Worm (Caenorhabditis elegans) whole organism, midembryonic: ENCODE data around the gene C03E10.1.

Experiments
- T22C8.4 ChIP-seq: fragments of 200-800 bp; sonication (Bioruptor generic); IDR thresholded peaks from 2 replicates; pipeline ENCODE4 v1.3.6; 2022; ENCODE audit warnings: missing genetic modification characterization, missing compliant biosample characterization
- cog-1 ChIP-seq: sonication (generic microtip); optimal IDR thresholded peaks from 2 replicates; lab custom pipeline; 2016; ENCODE audit warnings: missing genetic modification characterization, missing compliant biosample characterization
- flt-1 ChIP-seq: fragments of 200-800 bp; sonication (Bioruptor generic); IDR thresholded peaks from 2 replicates; pipeline ENCODE4 v1.3.6; 2022; ENCODE audit warnings: missing genetic modification characterization, missing compliant biosample characterization
- klf-2 ChIP-seq: fragments of 200-800 bp; sonication (Bioruptor generic); conservative IDR thresholded peaks from 2 replicates; pipeline ENCODE4 v1.3.6; 2022; ENCODE audit warnings: missing genetic modification reagents, missing genetic modification characterization, missing compliant biosample characterization
- med-1 ChIP-seq: sonication (generic microtip); optimal IDR thresholded peaks from 2 replicates; lab custom pipeline; 2017; ENCODE audit warnings: missing genetic modification characterization, mild to moderate bottlenecking, missing compliant biosample characterization, antibody characterized with exemption, missing genetic modification reagents; ENCODE audit not compliant: insufficient read depth
- ref-1 ChIP-seq: fragments of 200-800 bp; sonication (Bioruptor generic); conservative IDR thresholded peaks from 2 replicates; pipeline ENCODE4 v1.3.6; 2022; ENCODE audit warnings: missing genetic modification reagents, missing genetic modification characterization, missing compliant biosample characterization
- tab-1 ChIP-seq: fragments of 200-800 bp; sonication (Bioruptor generic); IDR thresholded peaks from 2 replicates; pipeline ENCODE4 v1.3.6; 2022; ENCODE audit warnings: missing genetic modification characterization, missing compliant biosample characterization
- ztf-23 ChIP-seq: fragments of 200-800 bp; sonication (Bioruptor generic); IDR thresholded peaks from 2 replicates; pipeline ENCODE4 v1.3.6; 2022; ENCODE audit warnings: missing genetic modification reagents, missing genetic modification characterization, missing compliant biosample characterization

DNA sequence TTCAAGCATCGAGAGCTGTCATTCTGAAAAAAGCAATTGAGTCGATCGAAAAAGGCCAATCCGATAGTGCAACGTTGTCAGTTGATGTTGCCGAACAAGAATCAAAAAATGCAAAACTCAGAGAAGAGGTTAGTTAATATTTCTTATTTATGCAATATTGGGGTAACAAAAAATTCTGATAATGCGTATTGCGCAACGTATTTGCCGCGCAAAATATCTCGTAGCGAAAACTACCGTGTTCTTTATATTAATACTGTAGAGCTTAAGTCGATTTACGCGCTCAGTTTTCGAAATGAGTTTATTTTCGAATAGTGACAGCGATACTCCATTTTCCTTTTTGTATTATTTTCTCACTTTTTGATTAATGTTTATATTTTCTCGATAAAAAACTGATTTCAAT is 46.0 kb upstream of the C03E10.1 start:
- TF ChIP-seq med-1 (GFP tag; lab: Kevin White, UChicago) (no peak), T22C8.4 (no peak), ztf-23 (GFP tag; lab: Robert Waterston, UW) (no peak), tab-1 (no peak), flt-1 (GFP tag; lab: Robert Waterston, UW) (no peak), klf-2 (GFP tag; lab: Robert Waterston, UW) (no peak), cog-1 (no peak), ref-1 (GFP tag; lab: Robert Waterston, UW) (no peak)
